Worm (Caenorhabditis elegans): Measurements from ENCODE around the gene nhr-125.

ce11 chrV:4298579-4298978 is 26.7 kb downstream of the nhr-125 start, which contains the start of gene ZC132.11:
- no peak for TF ChIP-seq him-1 (tag; optimal IDR thresholded peaks at IDR 0.05)
- TF ChIP-seq dao-5 (tag; optimal IDR thresholded peaks at IDR 0.05): no peak
